Fruit fly (Drosophila melanogaster): Measurements from ENCODE around the gene CG1806.

The CG1806 gene

DNA sequence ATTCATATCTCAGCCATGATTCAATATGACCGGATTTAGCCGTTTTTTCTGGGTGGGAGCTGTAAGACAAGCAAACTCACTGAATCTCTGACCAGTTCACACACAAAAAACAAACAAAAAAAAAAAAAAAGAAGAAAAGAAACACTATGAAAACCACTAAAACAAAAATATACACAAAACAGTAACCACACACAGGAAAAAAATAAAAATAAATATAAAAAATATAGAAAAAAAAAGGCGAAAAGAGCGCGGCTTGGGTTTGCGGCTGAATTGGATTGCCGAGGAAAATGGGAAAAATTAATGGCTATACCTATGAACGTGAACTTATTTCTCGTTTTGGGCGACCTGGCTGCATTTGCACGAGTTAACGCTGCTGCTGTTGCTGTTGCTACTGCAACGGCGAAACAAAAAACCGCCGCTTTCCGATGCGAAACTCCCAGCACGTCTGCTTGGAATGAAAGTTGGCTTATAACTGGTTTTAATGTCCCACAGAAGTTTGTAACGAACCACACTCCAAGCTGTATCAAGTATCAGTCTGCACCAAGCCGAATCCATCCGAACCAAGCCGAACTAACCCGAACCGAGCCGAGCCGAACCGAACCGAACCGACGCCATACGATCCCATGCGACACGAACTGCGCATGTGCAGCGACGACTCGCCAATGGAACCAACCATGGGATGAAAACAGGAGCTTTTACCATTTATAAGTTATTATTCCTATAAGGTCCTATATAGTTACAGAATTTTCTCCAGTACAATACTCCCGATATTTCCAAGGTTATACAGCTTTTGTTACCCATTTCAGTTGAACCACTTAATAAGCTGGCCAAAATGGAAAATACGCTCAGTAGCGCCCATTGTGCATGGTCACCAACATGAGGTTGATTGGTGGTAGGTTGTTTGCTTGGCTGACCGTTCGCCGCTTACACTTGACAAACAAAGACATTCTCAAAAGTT lies 3.3 kb upstream of the CG1806 start, which contains the start of gene fw (continued):
- no peak for TF ChIP-seq tx (GFP tag; optimal IDR thresholded peaks at IDR 0.05)
- TF ChIP-seq Sox102F (GFP tag; optimal IDR thresholded peaks at IDR 0.05): peak; percentile 46
- no peak for TF ChIP-seq CG3065 (GFP tag; optimal IDR thresholded peaks at IDR 0.05)
- no peak for TF ChIP-seq ftz-f1 (GFP tag; optimal IDR thresholded peaks at IDR 0.05)
- TF ChIP-seq CG9876 (GFP tag; optimal IDR thresholded peaks at IDR 0.05): no peak
- TF ChIP-seq CG7556 (GFP tag; optimal IDR thresholded peaks at IDR 0.05): no peak
- TF ChIP-seq jigr1 (GFP tag; IDR thresholded peaks at IDR 0.05): 0 out of 3 replicates have a peak, but pooled peaks have one; percentile 26
- no peak for TF ChIP-seq CoRest (tag; optimal IDR thresholded peaks at IDR 0.05)
- peak; percentile 24 for TF ChIP-seq CG2875 (GFP tag; optimal IDR thresholded peaks at IDR 0.05)
- no peak for TF ChIP-seq CG1832 (GFP tag; optimal IDR thresholded peaks at IDR 0.05)
- peak; percentile 59 for TF ChIP-seq CG17359 (tag; optimal IDR thresholded peaks at IDR 0.05)
- peak; percentile 37; the same call in 1 of the 3 replicates for TF ChIP-seq zfh1 (GFP tag; IDR thresholded peaks at IDR 0.05)
- no peak for TF ChIP-seq D (optimal IDR thresholded peaks at IDR 0.05)
- TF ChIP-seq D (GFP tag; optimal IDR thresholded peaks at IDR 0.05): peak; percentile 37
- no peak for TF ChIP-seq sc (optimal IDR thresholded peaks at IDR 0.05)
- TF ChIP-seq sc (GFP tag; optimal IDR thresholded peaks at IDR 0.05): no peak
- peak; percentile 20; the same call in 1 of the 2 replicates for TF ChIP-seq Awh (GFP tag; IDR thresholded peaks at IDR 0.05)
- no peak for TF ChIP-seq gfzf (GFP tag; optimal IDR thresholded peaks at IDR 0.05)
- peak; percentile 23 for TF ChIP-seq NK7.1 (GFP tag; optimal IDR thresholded peaks at IDR 0.05)
- peak; percentile 27; the same call in 1 of the 2 replicates for TF ChIP-seq rib (GFP tag; IDR thresholded peaks at IDR 0.05)
- peak; percentile 31 for TF ChIP-seq ems (GFP tag; optimal IDR thresholded peaks at IDR 0.05)
- no peak for TF ChIP-seq emc (GFP tag; optimal IDR thresholded peaks at IDR 0.05)
- TF ChIP-seq ERR (GFP tag; optimal IDR thresholded peaks at IDR 0.05): no peak
- TF ChIP-seq Meics (GFP tag; optimal IDR thresholded peaks at IDR 0.05): peak; percentile 24
- no peak for TF ChIP-seq gcm (GFP tag; optimal IDR thresholded peaks at IDR 0.05)
- no peak for TF ChIP-seq Atf3 (GFP tag; optimal IDR thresholded peaks at IDR 0.05)
- TF ChIP-seq bigmax (GFP tag; optimal IDR thresholded peaks at IDR 0.05): no peak
- peak; percentile 50 for TF ChIP-seq slbo (GFP tag; IDR thresholded peaks at IDR 0.05)
- TF ChIP-seq bab2 (GFP tag; optimal IDR thresholded peaks at IDR 0.05): peak; percentile 15
- TF ChIP-seq sens (GFP tag): peak; percentile 86
- TF ChIP-seq CG8290 (GFP tag; optimal IDR thresholded peaks at IDR 0.05): peak; percentile 31
- TF ChIP-seq CG8290 (tag; optimal IDR thresholded peaks at IDR 0.05): peak in 1 of 2 experiments; percentile 35
- peak; percentile 65; the same call in 1 of the 2 replicates for TF ChIP-seq CG14014 (GFP tag; IDR thresholded peaks at IDR 0.05)
- peak; percentile 38 for TF ChIP-seq CG7839 (tag; optimal IDR thresholded peaks at IDR 0.05)
- TF ChIP-seq Jarid2 (GFP tag; optimal IDR thresholded peaks at IDR 0.05): peak; percentile 64
- no peak for TF ChIP-seq CG2889 (GFP tag; IDR thresholded peaks at IDR 0.05)
- no peak for TF ChIP-seq sens-2 (GFP tag; IDR thresholded peaks at IDR 0.05)
- TF ChIP-seq CG42726 (GFP tag; IDR thresholded peaks at IDR 0.05; ENCODE audit: partially characterized antibody): no peak
- TF ChIP-seq Ets65A (GFP tag): peak; percentile 80
- TF ChIP-seq CG1603 (tag; optimal IDR thresholded peaks at IDR 0.05): peak; percentile 73
- no peak for TF ChIP-seq sr (GFP tag; IDR thresholded peaks at IDR 0.05)
- no peak for TF ChIP-seq ab (GFP tag; optimal IDR thresholded peaks at IDR 0.05)
- TF ChIP-seq wor (GFP tag; IDR thresholded peaks at IDR 0.05): 0 out of 2 replicates have a peak, but pooled peaks have one; percentile 18
- no peak for TF ChIP-seq CG2116 (GFP tag; optimal IDR thresholded peaks at IDR 0.05)
- peak; percentile 73 for TF ChIP-seq CG5180 (GFP tag; optimal IDR thresholded peaks at IDR 0.05)
- no peak for TF ChIP-seq CG12104 (GFP tag; optimal IDR thresholded peaks at IDR 0.05)
- no peak for TF ChIP-seq CG15514 (GFP tag; optimal IDR thresholded peaks at IDR 0.05)
- TF ChIP-seq peb (GFP tag; IDR thresholded peaks at IDR 0.05): 0 out of 2 replicates have a peak, but pooled peaks have one; percentile 38
- TF ChIP-seq en (GFP tag; optimal IDR thresholded peaks at IDR 0.05): no peak
- no peak for TF ChIP-seq grau (tag; optimal IDR thresholded peaks at IDR 0.05)
